Worm (Caenorhabditis elegans): ENCODE results near the gene nep-1.

- peak; percentile 24; the same call in 1 of the 2 replicates for TF ChIP-seq sox-2 (GFP tag; IDR thresholded peaks at IDR 0.05)
- no peak for TF ChIP-seq odd-2 (tag; optimal IDR thresholded peaks at IDR 0.05)
- no peak for TF ChIP-seq pqm-1 (tag; optimal IDR thresholded peaks at IDR 0.05)
- peak; percentile 28 for TF ChIP-seq pha-2 (tag; optimal IDR thresholded peaks at IDR 0.05)
- no peak for TF ChIP-seq K02D7.2 (tag; optimal IDR thresholded peaks at IDR 0.05)
- no peak for TF ChIP-seq pha-4 (tag; optimal IDR thresholded peaks at IDR 0.05)
- no peak for TF ChIP-seq ama-1 (optimal IDR thresholded peaks at IDR 0.05)
- no peak for TF ChIP-seq lin-11 (tag; optimal IDR thresholded peaks at IDR 0.05)
- peak; percentile 89 for TF ChIP-seq ceh-18 (tag; optimal IDR thresholded peaks at IDR 0.05)
- TF ChIP-seq madf-2 (tag; optimal IDR thresholded peaks at IDR 0.05): peak; percentile 100
- TF ChIP-seq che-1 (tag; optimal IDR thresholded peaks at IDR 0.05): peak; percentile 18
- no peak for TF ChIP-seq ceh-9 (tag; optimal IDR thresholded peaks at IDR 0.05)
Observed at ce11 chrII:11634057-11634676, 22.8 kb downstream of the nep-1 start.
